Worm (Caenorhabditis elegans): ENCODE results near the gene tofu-1.
"Not testable (repeated sequence)": the region's sequence is repeated elsewhere in the genome, so short reads cannot be mapped to it uniquely, and the experiment has no call there.

DNA sequence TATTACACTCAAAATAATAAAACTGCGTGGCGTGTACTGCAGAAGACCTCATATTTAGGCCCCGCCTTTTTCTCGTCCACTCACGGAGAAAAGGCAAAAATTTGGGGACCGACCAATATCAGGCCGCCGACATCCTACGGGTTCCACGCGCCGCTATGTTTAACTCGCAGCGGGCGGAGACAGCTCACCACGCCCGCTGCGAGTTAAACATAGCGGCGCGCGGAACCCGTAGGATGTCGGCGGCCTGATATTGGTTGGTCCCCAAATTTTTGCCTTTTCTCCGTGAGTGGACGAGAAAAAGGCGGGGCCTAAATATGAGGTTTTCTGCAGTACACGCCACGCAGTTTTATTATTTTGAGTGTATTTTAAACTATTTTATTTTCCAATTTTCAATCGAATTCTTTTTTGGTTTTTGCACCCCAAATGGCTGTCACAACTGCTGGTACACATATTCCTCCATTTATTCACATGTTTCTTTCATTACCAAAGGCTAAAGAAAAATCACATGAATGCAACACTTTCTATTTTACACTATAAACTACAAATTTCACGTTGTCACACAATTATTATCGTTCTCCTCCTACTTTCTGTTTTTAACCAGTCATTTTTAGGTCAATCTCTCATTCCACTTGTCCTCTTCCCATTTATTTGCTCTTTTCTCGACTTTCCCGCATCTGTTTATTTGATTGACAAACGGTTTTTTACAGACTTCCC lies 23.3 kb downstream of the tofu-1 start, which contains the start of gene uda-1:
- not testable (repeated sequence) for TF ChIP-seq ama-1 (optimal IDR thresholded peaks at IDR 0.05); aha-1 (tag; optimal IDR thresholded peaks at IDR 0.05); fos-1 (tag; optimal IDR thresholded peaks at IDR 0.05); aly-2 (tag; optimal IDR thresholded peaks at IDR 0.05)

Data from whole organism, L1 larva.